Worm (Caenorhabditis elegans): Measurements from ENCODE around the gene Y53C12B.7.

Gene Y53C12B.7

DNA sequence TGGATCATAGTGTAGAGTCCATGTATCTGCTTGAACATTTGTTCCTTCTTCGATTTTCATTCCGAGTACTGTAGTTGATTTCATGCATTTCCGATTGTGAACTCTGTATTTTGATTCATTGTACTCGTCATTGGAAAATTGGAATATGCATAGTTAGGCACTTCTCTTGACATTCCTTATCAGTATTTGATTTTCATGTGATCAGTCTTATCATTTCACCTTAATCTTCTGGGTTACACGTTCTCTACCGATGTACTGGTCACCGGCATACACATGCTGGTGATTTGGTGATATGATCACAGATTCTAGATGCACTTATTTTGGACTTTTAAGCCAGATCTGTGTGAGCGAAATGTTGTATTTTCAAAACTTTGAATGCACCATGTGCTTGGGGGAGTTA is 38.2 kb upstream of the Y53C12B.7 start:
- TF ChIP-seq let-607 (tag; optimal IDR thresholded peaks at IDR 0.05) (no peak), lsl-1 (GFP tag; optimal IDR thresholded peaks at IDR 0.05) (no peak), die-1 (tag; optimal IDR thresholded peaks at IDR 0.05) (no peak), zim-3 (tag; optimal IDR thresholded peaks at IDR 0.05) (no peak), mcd-1 (GFP tag; IDR thresholded peaks at IDR 0.05) (no peak), gei-17 (GFP tag; optimal IDR thresholded peaks at IDR 0.05) (no peak), dox-1 (GFP tag; IDR thresholded peaks at IDR 0.05) (no peak), sptf-2 (GFP tag; optimal IDR thresholded peaks at IDR 0.05) (no peak), nhr-80 (tag; optimal IDR thresholded peaks at IDR 0.05) (peak; percentile 90), nfyb-1 (GFP tag; IDR thresholded peaks at IDR 0.05) (no peak), repo-1 (tag; optimal IDR thresholded peaks at IDR 0.05) (no peak), ztf-22 (GFP tag; optimal IDR thresholded peaks at IDR 0.05) (peak; percentile 38), mxl-1 (tag; optimal IDR thresholded peaks at IDR 0.05) (no peak), madf-8 (GFP tag; conservative IDR thresholded peaks at IDR 0.05) (no peak), Y95B8A.8 (GFP tag; IDR thresholded peaks at IDR 0.05) (no peak), chd-7 (tag; optimal IDR thresholded peaks at IDR 0.05) (no peak), ets-4 (GFP tag; optimal IDR thresholded peaks at IDR 0.05) (peak; percentile 53), bed-2 (GFP tag; IDR thresholded peaks at IDR 0.05) (no peak), F22D6.2 (tag; optimal IDR thresholded peaks at IDR 0.05) (no peak), cebp-1 (GFP tag; IDR thresholded peaks at IDR 0.05) (peak; percentile 7; the same call in 1 of the 2 replicates), cebp-1 (tag; optimal IDR thresholded peaks at IDR 0.05) (no peak), F10E7.11 (tag; optimal IDR thresholded peaks at IDR 0.05) (no peak), snpc-3.4 (tag; optimal IDR thresholded peaks at IDR 0.05) (no peak), K12H6.12 (tag; optimal IDR thresholded peaks at IDR 0.05) (no peak), lin-26 (GFP tag; IDR thresholded peaks at IDR 0.05) (no peak), efl-1 (GFP tag; optimal IDR thresholded peaks at IDR 0.05) (no peak), tbp1 (GFP tag; optimal IDR thresholded peaks at IDR 0.05) (no peak), atf-7 (tag; optimal IDR thresholded peaks at IDR 0.05) (peak; percentile 66), cebp-2 (GFP tag; IDR thresholded peaks at IDR 0.05) (no peak), ztf-25 (GFP tag; IDR thresholded peaks at IDR 0.05) (no peak), K11D2.4 (GFP tag; IDR thresholded peaks at IDR 0.05) (no peak), nfya-1 (tag; optimal IDR thresholded peaks at IDR 0.05; ENCODE audit: borderline replicate concordance, insufficient read depth) (no peak), ZK185.1 (tag; optimal IDR thresholded peaks at IDR 0.05; ENCODE audit: poor library complexity, severe bottlenecking) (no peak), unc-62 (GFP tag; optimal IDR thresholded peaks at IDR 0.05) (no peak), mel-28 (tag; optimal IDR thresholded peaks at IDR 0.05; ENCODE audit: borderline replicate concordance) (no peak), dpff-1 (tag; optimal IDR thresholded peaks at IDR 0.05) (no peak), ceh-58 (GFP tag; IDR thresholded peaks at IDR 0.05) (no peak), F23B12.7 (tag; optimal IDR thresholded peaks at IDR 0.05; ENCODE audit: insufficient read depth) (no peak), let-526 (GFP tag; IDR thresholded peaks at IDR 0.05) (no peak), ztf-28 (GFP tag; IDR thresholded peaks at IDR 0.05) (no peak), tlf-1 (GFP tag; optimal IDR thresholded peaks at IDR 0.05) (no peak)

Measured in whole organism, young adult.